Fruit fly (Drosophila melanogaster) whole organism, prepupa: ENCODE data around the gene Vm26Ac.

ENCODE experiments used
- CG8632 ChIP-seq: fragments of 200-800 bp; sonication (Bioruptor generic); optimal IDR thresholded peaks from 3 replicates; lab custom pipeline; 2016; ENCODE audit warnings: missing biosample characterization, missing genetic modification characterization
- Gug ChIP-seq: fragments of 200-800 bp; sonication (Bioruptor generic); IDR thresholded peaks from 2 replicates; pipeline ENCODE4 v1.3.6; 2022; ENCODE audit warnings: missing biosample characterization, missing genetic modification characterization
- ss ChIP-seq, 2 experiments: fragments of 200-800 bp; sonication (Bioruptor generic); optimal IDR thresholded peaks; 2 replicates in 1 of 2; 3 replicates in 1 of 2; lab custom pipeline; 2017 to 2018; ENCODE audit warnings: mild to moderate bottlenecking in 2 of 2, missing biosample characterization in 2 of 2, missing genetic modification characterization in 2 of 2, moderate library complexity in 1 of 2

dm6 chr2L:5997609-5998229 is 39.3 kb upstream of the Vm26Ac start:
- TF ChIP-seq CG8632 (GFP tag; lab: Kevin White, UChicago) (peak; percentile 44), Gug (GFP tag; lab: Robert Waterston, UW) (no peak), ss (GFP tag; optimal IDR thresholded peaks at IDR 0.05; lab: Kevin White, UChicago) (peak; percentile 30 to 78)
